Fruit fly (Drosophila melanogaster) whole organism, prepupa: ENCODE measurements around the gene Ankle2.

Experiments
- Blimp-1 ChIP-seq: fragments of 200-800 bp; sonication (Bioruptor generic); optimal IDR thresholded peaks from 3 replicates; lab custom pipeline; 2017; ENCODE audit warnings: missing biosample characterization, missing genetic modification characterization, mild to moderate bottlenecking, moderate library complexity, missing genetic modification reagents
- CG11762 ChIP-seq: fragments of 200-800 bp; sonication (Bioruptor generic); optimal IDR thresholded peaks from 3 replicates; lab custom pipeline; 2016; ENCODE audit warnings: missing biosample characterization, missing genetic modification characterization; ENCODE audit not compliant: insufficient read depth
- CG11902 ChIP-seq: fragments of 200-800 bp; sonication (Bioruptor generic); optimal IDR thresholded peaks from 3 replicates; lab custom pipeline; 2016; ENCODE audit warnings: missing biosample characterization, missing genetic modification characterization
- CG15336 ChIP-seq: fragments of 200-800 bp; sonication (Bioruptor generic); IDR thresholded peaks from 2 replicates; pipeline ENCODE4 v1.3.6; 2022; ENCODE audit warnings: missing biosample characterization, missing genetic modification characterization
- CG1621 ChIP-seq: fragments of 200-800 bp; sonication (Bioruptor generic); optimal IDR thresholded peaks from 3 replicates; lab custom pipeline; 2018; ENCODE audit warnings: missing biosample characterization, mild to moderate bottlenecking, missing genetic modification characterization
- CG16779 ChIP-seq: fragments of 200-800 bp; sonication (Bioruptor generic); optimal IDR thresholded peaks from 3 replicates; lab custom pipeline; 2017; ENCODE audit warnings: missing biosample characterization, mild to moderate bottlenecking, missing genetic modification characterization
- CG3032 ChIP-seq: fragments of 200-800 bp; optimal IDR thresholded peaks from 2 replicates; lab custom pipeline; 2019; ENCODE audit warnings: missing biosample characterization, mild to moderate bottlenecking, missing genetic modification characterization, moderate library complexity
- CG34406 ChIP-seq: fragments of 200-800 bp; sonication (Bioruptor generic); optimal IDR thresholded peaks from 3 replicates; lab custom pipeline; 2016; ENCODE audit warnings: missing biosample characterization, missing genetic modification characterization
- CG4318 ChIP-seq: fragments of 200-800 bp; sonication (Bioruptor generic); optimal IDR thresholded peaks from 3 replicates; lab custom pipeline; 2017; ENCODE audit warnings: missing biosample characterization, mild to moderate bottlenecking, missing genetic modification characterization
- CG6163 ChIP-seq: fragments of 200-800 bp; sonication (Bioruptor generic); IDR thresholded peaks from 3 replicates; pipeline ENCODE4 v1.3.6; 2022; ENCODE audit warnings: missing biosample characterization, missing genetic modification characterization
- CG6808 ChIP-seq: fragments of 200-800 bp; sonication (Bioruptor generic); optimal IDR thresholded peaks from 3 replicates; lab custom pipeline; 2017; ENCODE audit warnings: missing biosample characterization, missing genetic modification characterization, mild to moderate bottlenecking, moderate library complexity, missing genetic modification reagents
- CG7368 ChIP-seq: fragments of 200-800 bp; sonication (Bioruptor generic); optimal IDR thresholded peaks from 3 replicates; lab custom pipeline; 2016; ENCODE audit warnings: missing biosample characterization, missing genetic modification characterization
- CG8119 ChIP-seq: fragments of 200-800 bp; sonication (Bioruptor generic); IDR thresholded peaks from 3 replicates; pipeline ENCODE4 v1.3.6; 2022; ENCODE audit warnings: missing biosample characterization, missing genetic modification characterization
- CG8319 ChIP-seq: fragments of 200-800 bp; sonication (Bioruptor generic); optimal IDR thresholded peaks from 3 replicates; lab custom pipeline; 2016; ENCODE audit warnings: missing biosample characterization, missing genetic modification characterization
- CG8632 ChIP-seq: fragments of 200-800 bp; sonication (Bioruptor generic); optimal IDR thresholded peaks from 3 replicates; lab custom pipeline; 2016; ENCODE audit warnings: missing biosample characterization, missing genetic modification characterization
- CG9139 ChIP-seq: fragments of 200-800 bp; sonication (Bioruptor generic); optimal IDR thresholded peaks from 3 replicates; lab custom pipeline; 2017; ENCODE audit warnings: missing biosample characterization, mild to moderate bottlenecking, missing genetic modification characterization
- Eip75B ChIP-seq: fragments of 200-800 bp; sonication (Bioruptor generic); optimal IDR thresholded peaks from 3 replicates; lab custom pipeline; 2016; ENCODE audit warnings: missing biosample characterization, missing genetic modification characterization
- Eip78C ChIP-seq: fragments of 200-800 bp; sonication (Bioruptor generic); peaks from one replicate; lab custom pipeline; 2016; ENCODE audit warnings: missing biosample characterization, missing genetic modification characterization
- Eip93F ChIP-seq: fragments of 200-800 bp; sonication (Bioruptor generic); optimal IDR thresholded peaks from 2 replicates; lab custom pipeline; 2016; ENCODE audit warnings: missing biosample characterization, mild to moderate bottlenecking, missing genetic modification characterization
- Ets21C ChIP-seq: fragments of 200-800 bp; sonication (Bioruptor generic); optimal IDR thresholded peaks from 3 replicates; lab custom pipeline; 2016; ENCODE audit warnings: missing biosample characterization, missing genetic modification characterization
- Ets96B ChIP-seq: fragments of 200-800 bp; optimal IDR thresholded peaks from 2 replicates; lab custom pipeline; 2019; ENCODE audit warnings: missing biosample characterization, mild to moderate bottlenecking, missing genetic modification characterization, moderate library complexity
- Gug ChIP-seq: fragments of 200-800 bp; sonication (Bioruptor generic); IDR thresholded peaks from 2 replicates; pipeline ENCODE4 v1.3.6; 2022; ENCODE audit warnings: missing biosample characterization, missing genetic modification characterization
- Hr38 ChIP-seq: sonication (Bioruptor generic); optimal IDR thresholded peaks from 2 replicates; lab custom pipeline; 2016; ENCODE audit warnings: missing biosample characterization, missing genetic modification characterization
- Hr39 ChIP-seq: fragments of 200-800 bp; sonication (Bioruptor generic); optimal IDR thresholded peaks from 2 replicates; lab custom pipeline; 2016; ENCODE audit warnings: missing biosample characterization, missing genetic modification characterization
- Lpt ChIP-seq: fragments of 200-800 bp; sonication (Bioruptor generic); optimal IDR thresholded peaks from 3 replicates; lab custom pipeline; 2016; ENCODE audit warnings: missing biosample characterization, missing genetic modification characterization
- Smox ChIP-seq: fragments of 200-800 bp; sonication (Bioruptor generic); optimal IDR thresholded peaks from 3 replicates; lab custom pipeline; 2016; ENCODE audit warnings: missing biosample characterization, missing genetic modification characterization
- Sox102F ChIP-seq: fragments of 200-800 bp; sonication (Bioruptor generic); optimal IDR thresholded peaks from 2 replicates; lab custom pipeline; 2016; ENCODE audit warnings: missing biosample characterization, mild to moderate bottlenecking, missing genetic modification characterization
- Sox14 ChIP-seq: fragments of 200-800 bp; sonication (Bioruptor generic); optimal IDR thresholded peaks from 3 replicates; lab custom pipeline; 2016; ENCODE audit warnings: missing biosample characterization, missing genetic modification characterization
- Sox15 ChIP-seq: fragments of 200-800 bp; sonication (Bioruptor generic); optimal IDR thresholded peaks from 3 replicates; lab custom pipeline; 2016; ENCODE audit warnings: missing biosample characterization, missing genetic modification characterization
- achi ChIP-seq: fragments of 200-800 bp; sonication (Bioruptor generic); optimal IDR thresholded peaks from 3 replicates; lab custom pipeline; 2016; ENCODE audit warnings: missing biosample characterization, missing genetic modification characterization
- cyc ChIP-seq: fragments of 200-800 bp; sonication (Bioruptor generic); optimal IDR thresholded peaks from 3 replicates; lab custom pipeline; 2016; ENCODE audit warnings: missing biosample characterization, missing genetic modification characterization
- dac ChIP-seq: fragments of 200-800 bp; sonication (Bioruptor generic); optimal IDR thresholded peaks from 2 replicates; lab custom pipeline; 2017; ENCODE audit warnings: missing biosample characterization, mild to moderate bottlenecking, missing genetic modification characterization
- dsx ChIP-seq: fragments of 200-800 bp; optimal IDR thresholded peaks from 3 replicates; lab custom pipeline; 2019; ENCODE audit warnings: missing biosample characterization, mild to moderate bottlenecking, missing genetic modification characterization, moderate library complexity; ENCODE audit not compliant: poor library complexity, severe bottlenecking
- esn ChIP-seq: fragments of 200-800 bp; sonication (Bioruptor generic); optimal IDR thresholded peaks from 2 replicates; lab custom pipeline; 2016; ENCODE audit warnings: missing biosample characterization, mild to moderate bottlenecking, missing genetic modification characterization, moderate library complexity
- fkh ChIP-seq: fragments of 200-800 bp; sonication (Bioruptor generic); optimal IDR thresholded peaks from 3 replicates; lab custom pipeline; 2017; ENCODE audit warnings: missing biosample characterization, mild to moderate bottlenecking, missing genetic modification characterization, moderate library complexity
- lz ChIP-seq: fragments of 200-800 bp; sonication (Bioruptor generic); optimal IDR thresholded peaks from 3 replicates; lab custom pipeline; 2016; ENCODE audit warnings: missing biosample characterization, missing genetic modification characterization
- net ChIP-seq: fragments of 200-800 bp; sonication (Bioruptor generic); optimal IDR thresholded peaks from 3 replicates; lab custom pipeline; 2016; ENCODE audit warnings: missing biosample characterization, missing genetic modification characterization
- pdm3 ChIP-seq: fragments of 200-800 bp; sonication (Bioruptor generic); optimal IDR thresholded peaks from 3 replicates; lab custom pipeline; 2016; ENCODE audit warnings: missing biosample characterization, missing genetic modification characterization
- salr ChIP-seq, 2 experiments: fragments of 200-800 bp; sonication (Bioruptor generic); optimal IDR thresholded peaks; 3 replicates each; lab custom pipeline; 2016 to 2018; ENCODE audit warnings: missing biosample characterization in 2 of 2, missing genetic modification characterization in 2 of 2, mild to moderate bottlenecking in 1 of 2
- spab ChIP-seq: fragments of 200-800 bp; sonication (Bioruptor generic); optimal IDR thresholded peaks from 2 replicates; lab custom pipeline; 2017; ENCODE audit warnings: missing biosample characterization, mild to moderate bottlenecking, missing genetic modification characterization, missing genetic modification reagents
- ss ChIP-seq, 2 experiments: fragments of 200-800 bp; sonication (Bioruptor generic); optimal IDR thresholded peaks; 2 replicates in 1 of 2; 3 replicates in 1 of 2; lab custom pipeline; 2017 to 2018; ENCODE audit warnings: mild to moderate bottlenecking in 2 of 2, missing biosample characterization in 2 of 2, missing genetic modification characterization in 2 of 2, moderate library complexity in 1 of 2
- svp ChIP-seq: fragments of 200-800 bp; sonication (Bioruptor generic); peaks from one replicate; lab custom pipeline; 2016; ENCODE audit warnings: missing biosample characterization, missing genetic modification characterization
- vri ChIP-seq: fragments of 200-800 bp; sonication (Bioruptor generic); optimal IDR thresholded peaks from 3 replicates; lab custom pipeline; 2016; ENCODE audit warnings: missing biosample characterization, mild to moderate bottlenecking, missing genetic modification characterization

The Ankle2 gene

DNA sequence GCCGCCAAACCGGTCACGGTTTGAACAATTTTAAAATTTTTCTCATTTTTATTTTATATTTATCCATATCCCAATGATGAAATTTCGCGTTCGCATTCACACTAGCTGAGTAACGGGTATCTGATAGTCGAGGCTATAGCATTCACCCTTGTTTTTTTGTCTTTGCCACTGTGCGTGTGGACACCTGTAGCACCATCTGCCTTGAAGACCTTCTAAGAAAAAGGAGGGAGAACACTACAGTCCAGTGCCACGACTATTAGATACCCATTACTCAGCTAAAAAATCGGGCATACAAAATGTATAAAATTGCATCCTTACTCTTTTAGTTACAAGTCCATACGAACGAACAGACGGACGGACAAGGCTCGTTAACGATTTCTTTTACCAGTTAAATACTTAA lies 43.2 kb upstream of the Ankle2 start:
- TF ChIP-seq CG8319 (GFP tag; lab: Kevin White, UChicago), result no peak
- TF ChIP-seq CG3032, result no peak
- no peak for TF ChIP-seq Eip93F (GFP tag; lab: Kevin White, UChicago)
- no peak for TF ChIP-seq Ets21C (GFP tag; lab: Kevin White, UChicago)
- TF ChIP-seq svp (GFP tag; lab: Kevin White, UChicago), result no peak
- no peak for TF ChIP-seq Gug (GFP tag; lab: Robert Waterston, UW)
- no peak for TF ChIP-seq CG16779 (tag; lab: Kevin White, UChicago)
- TF ChIP-seq CG9139 (GFP tag; lab: Kevin White, UChicago), result no peak

DNA sequence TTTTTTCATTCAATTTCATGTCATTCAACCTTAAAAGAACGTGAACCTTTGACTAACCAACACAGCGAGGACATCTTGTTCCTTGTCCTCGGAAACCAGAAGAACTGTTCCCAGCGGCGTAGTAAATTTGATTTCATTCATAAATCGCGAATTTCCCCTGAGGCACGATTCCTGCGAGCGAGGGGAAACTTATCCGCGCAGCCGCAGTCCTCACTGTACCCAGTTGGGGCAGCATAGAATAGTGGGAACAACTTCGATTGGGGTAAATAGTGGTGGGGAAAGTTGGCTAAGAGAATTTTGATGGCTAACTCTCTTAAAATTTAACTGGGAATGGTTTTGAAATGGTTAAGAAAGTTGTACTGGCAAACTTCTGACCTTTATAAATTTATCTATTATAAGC lies 32.4 kb upstream of the Ankle2 start:
- TF ChIP-seq CG15336 (GFP tag; lab: Robert Waterston, UW) (no peak), Hr39 (GFP tag; lab: Kevin White, UChicago) (no peak), Hr38 (GFP tag; lab: Kevin White, UChicago) (no peak), esn (GFP tag; lab: Kevin White, UChicago) (no peak), CG6808 (GFP tag; lab: Kevin White, UChicago) (no peak), spab (GFP tag; lab: Kevin White, UChicago) (no peak), CG6163 (GFP tag; lab: Robert Waterston, UW) (no peak), CG8319 (GFP tag; lab: Kevin White, UChicago) (no peak)

DNA sequence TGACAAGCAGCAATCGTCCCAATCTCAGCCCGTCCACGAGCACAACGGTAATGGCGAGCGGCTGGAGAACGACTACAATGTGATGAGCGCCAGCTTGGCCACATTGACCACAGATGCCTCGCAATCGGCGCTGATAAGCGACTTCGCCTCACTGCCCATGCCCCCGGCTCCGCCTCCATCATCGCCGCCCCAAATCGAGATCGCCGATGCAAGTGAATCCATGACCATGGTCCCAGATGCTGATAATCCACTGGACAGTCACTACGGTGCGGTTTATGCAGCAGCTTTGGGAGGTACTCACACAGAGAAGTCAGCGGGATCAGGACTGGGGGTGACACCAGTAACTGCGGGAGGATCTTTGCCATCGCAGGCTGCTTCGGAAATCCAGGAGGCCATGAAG lies 23.4 kb upstream of the Ankle2 start:
- peak; percentile 16 for TF ChIP-seq dsx (GFP tag; lab: Kevin White, UChicago)
- TF ChIP-seq svp (GFP tag; lab: Kevin White, UChicago), result peak; percentile 99
- no peak for TF ChIP-seq CG8319 (GFP tag; lab: Kevin White, UChicago)
- peak; percentile 40 for TF ChIP-seq Eip78C (GFP tag; lab: Kevin White, UChicago)

dm6 chrX:17599330-17599729 lies 20.3 kb upstream of the Ankle2 start, which contains the start of gene X11L:
TSS of gene X11L (plus strand) at chrX:17599608.
- TF ChIP-seq fkh (no peak), dsx (GFP tag; lab: Kevin White, UChicago) (peak; percentile 32), Ets96B (tag; lab: Kevin White, UChicago) (peak; percentile 34), achi (GFP tag; lab: Kevin White, UChicago) (peak; percentile 65), Hr38 (GFP tag; lab: Kevin White, UChicago) (no peak), cyc (GFP tag; lab: Kevin White, UChicago) (peak; percentile 81), CG11762 (GFP tag; lab: Kevin White, UChicago) (peak; percentile 35), Eip75B (GFP tag; lab: Kevin White, UChicago) (peak; percentile 60), Lpt (GFP tag; lab: Kevin White, UChicago) (no peak), pdm3 (GFP tag; lab: Kevin White, UChicago) (peak; percentile 80), CG4318 (GFP tag; lab: Kevin White, UChicago) (no peak), CG11902 (GFP tag; lab: Kevin White, UChicago) (peak; percentile 36), CG9139 (GFP tag; lab: Kevin White, UChicago) (peak; percentile 40), CG6808 (GFP tag; lab: Kevin White, UChicago) (no peak), CG34406 (peak; percentile 39), CG8119 (GFP tag; lab: Robert Waterston, UW) (no peak), vri (peak; percentile 73), CG16779 (tag; lab: Kevin White, UChicago) (no peak), esn (GFP tag; lab: Kevin White, UChicago) (peak; percentile 82), Blimp-1 (peak; percentile 7), Sox15 (GFP tag; lab: Kevin White, UChicago) (peak; percentile 56), Sox14 (peak; percentile 68), lz (peak; percentile 81), salr (GFP tag; optimal IDR thresholded peaks at IDR 0.05; lab: Kevin White, UChicago) (peak in 1 of 2 experiments; percentile 38), net (peak; percentile 57), Ets21C (GFP tag; lab: Kevin White, UChicago) (peak; percentile 73), Sox102F (GFP tag; lab: Kevin White, UChicago) (peak; percentile 73), dac (peak; percentile 21), CG1621 (tag; lab: Kevin White, UChicago) (peak; percentile 44), spab (GFP tag; lab: Kevin White, UChicago) (no peak), CG7368 (GFP tag; lab: Kevin White, UChicago) (peak; percentile 57), CG6163 (GFP tag; lab: Robert Waterston, UW) (peak; percentile 76), CG3032 (peak; percentile 40), Smox (peak; percentile 68), CG8632 (no peak), CG15336 (GFP tag; lab: Robert Waterston, UW) (0 out of 2 replicates have a peak, but pooled peaks have one; percentile 25), ss (GFP tag; optimal IDR thresholded peaks at IDR 0.05; lab: Kevin White, UChicago) (peak in 1 of 2 experiments; percentile 59)
